Fruit fly (Drosophila melanogaster) whole organism, embryonic: ENCODE measurements around the gene KP78b.

ENCODE experiments used
- Adf1 ChIP-seq: fragments of 200-800 bp; sonication (Bioruptor generic); IDR thresholded peaks from 2 replicates; pipeline ENCODE4 v1.3.6; 2022; ENCODE audit warnings: missing biosample characterization, missing genetic modification characterization
- Aef1 ChIP-seq: fragments of 200-800 bp; sonication (Bioruptor generic); IDR thresholded peaks from 3 replicates; pipeline ENCODE4 v1.3.6; 2022; ENCODE audit warnings: missing biosample characterization, missing genetic modification characterization
- Awh ChIP-seq: fragments of 200-800 bp; sonication (Bioruptor generic); IDR thresholded peaks from 2 replicates; pipeline ENCODE4, ENCODE4 v1.3.6; 2022; ENCODE audit warnings: missing biosample characterization, missing genetic modification characterization
- CG11456 ChIP-seq: fragments of 200-800 bp; sonication (Bioruptor generic); IDR thresholded peaks from 3 replicates; pipeline ENCODE4 v1.3.6; 2022; ENCODE audit warnings: missing biosample characterization, missing genetic modification characterization
- CG12071 ChIP-seq: fragments of 200-800 bp; sonication (Bioruptor generic); optimal IDR thresholded peaks from 3 replicates; lab custom pipeline; 2018; ENCODE audit warnings: missing biosample characterization, mild to moderate bottlenecking, missing genetic modification characterization
- CG12104 ChIP-seq: fragments of 200-800 bp; sonication (Bioruptor generic); optimal IDR thresholded peaks from 3 replicates; lab custom pipeline; 2016; ENCODE audit warnings: missing biosample characterization, missing genetic modification characterization
- CG14667 ChIP-seq: fragments of 200-800 bp; sonication (Bioruptor generic); IDR thresholded peaks from 2 replicates; pipeline ENCODE4 v1.3.6; 2022; ENCODE audit warnings: missing biosample characterization, missing genetic modification characterization
- CG16779 ChIP-seq: fragments of 200-800 bp; sonication (Bioruptor generic); IDR thresholded peaks from 2 replicates; pipeline ENCODE4 v1.3.6; 2022; ENCODE audit warnings: missing biosample characterization, missing genetic modification characterization
- CG17359 ChIP-seq: fragments of 200-800 bp; sonication (Bioruptor generic); optimal IDR thresholded peaks from 3 replicates; lab custom pipeline; 2018; ENCODE audit warnings: missing biosample characterization, mild to moderate bottlenecking, missing genetic modification characterization, moderate library complexity
- CG17829 ChIP-seq: fragments of 200-800 bp; optimal IDR thresholded peaks from 2 replicates; lab custom pipeline; 2019; ENCODE audit warnings: missing biosample characterization, mild to moderate bottlenecking, missing genetic modification characterization, moderate library complexity
- CG2116 ChIP-seq: fragments of 200-800 bp; sonication (Bioruptor generic); optimal IDR thresholded peaks from 3 replicates; lab custom pipeline; 2018; ENCODE audit warnings: missing biosample characterization, mild to moderate bottlenecking, missing genetic modification characterization
- CG31224 ChIP-seq: fragments of 200-800 bp; sonication (Bioruptor generic); IDR thresholded peaks from 2 replicates; pipeline ENCODE4 v1.3.6; 2022; ENCODE audit warnings: missing biosample characterization, missing genetic modification characterization
- CG4282 ChIP-seq: fragments of 200-800 bp; sonication (Bioruptor generic); optimal IDR thresholded peaks from 2 replicates; lab custom pipeline; 2016; ENCODE audit warnings: missing biosample characterization, missing genetic modification characterization
- CG4360 ChIP-seq: fragments of 200-800 bp; sonication (Bioruptor generic); IDR thresholded peaks from 2 replicates; pipeline ENCODE4 v1.3.6; 2022; ENCODE audit warnings: missing biosample characterization, missing genetic modification characterization
- CG4617 ChIP-seq: fragments of 200-800 bp; sonication (Bioruptor generic); optimal IDR thresholded peaks from 3 replicates; lab custom pipeline; 2016; ENCODE audit warnings: missing biosample characterization, missing genetic modification characterization, borderline replicate concordance
- CG7556 ChIP-seq: fragments of 200-800 bp; sonication (Bioruptor generic); optimal IDR thresholded peaks from 2 replicates; lab custom pipeline; 2017; ENCODE audit warnings: missing biosample characterization, mild to moderate bottlenecking, missing genetic modification characterization
- CG8388 ChIP-seq: fragments of 200-800 bp; sonication (Bioruptor generic); optimal IDR thresholded peaks from 2 replicates; lab custom pipeline; 2019; ENCODE audit warnings: missing biosample characterization, mild to moderate bottlenecking, missing genetic modification characterization, moderate library complexity
- Dbx ChIP-seq: fragments of 200-800 bp; sonication (Bioruptor generic); IDR thresholded peaks from 3 replicates; pipeline ENCODE4 v1.3.6; 2022; ENCODE audit warnings: missing biosample characterization, missing genetic modification characterization
- Deaf1 ChIP-seq: fragments of 200-800 bp; optimal IDR thresholded peaks from 3 replicates; lab custom pipeline; 2019; ENCODE audit warnings: missing biosample characterization, mild to moderate bottlenecking, missing genetic modification characterization, moderate library complexity
- Dp ChIP-seq: fragments of 200-800 bp; sonication (Bioruptor generic); optimal IDR thresholded peaks from 2 replicates; lab custom pipeline; 2018; ENCODE audit warnings: missing biosample characterization, mild to moderate bottlenecking, missing genetic modification characterization, moderate library complexity
- Nf-YB ChIP-seq: fragments of 200-800 bp; sonication (Bioruptor generic); optimal IDR thresholded peaks from 3 replicates; lab custom pipeline; 2019; ENCODE audit warnings: missing biosample characterization, mild to moderate bottlenecking, missing genetic modification characterization, moderate library complexity
- Nf-YC ChIP-seq: fragments of 200-800 bp; optimal IDR thresholded peaks from 3 replicates; lab custom pipeline; 2019; ENCODE audit warnings: missing biosample characterization, mild to moderate bottlenecking, missing genetic modification characterization, moderate library complexity
- Ssrp ChIP-seq: fragments of 200-800 bp; sonication (Bioruptor generic); optimal IDR thresholded peaks from 2 replicates; lab custom pipeline; 2018; ENCODE audit warnings: missing biosample characterization, mild to moderate bottlenecking, missing genetic modification characterization, moderate library complexity
- Tbp ChIP-seq: fragments of >200 bp; optimal IDR thresholded peaks from 2 replicates; lab custom pipeline; 2018; ENCODE audit warnings: missing biosample characterization, missing genetic modification characterization
- ara ChIP-seq: fragments of 200-800 bp; sonication (Bioruptor generic); IDR thresholded peaks from 2 replicates; pipeline ENCODE4 v1.3.6; 2022; ENCODE audit warnings: missing biosample characterization, missing genetic modification characterization
- cas ChIP-seq: fragments of 200-800 bp; sonication (Bioruptor generic); IDR thresholded peaks from 2 replicates; pipeline ENCODE4 v1.3.6; 2022; ENCODE audit warnings: missing biosample characterization, missing genetic modification characterization
- cg ChIP-seq: fragments of 200-800 bp; sonication (Bioruptor generic); optimal IDR thresholded peaks from 3 replicates; lab custom pipeline; 2019; ENCODE audit warnings: missing biosample characterization, mild to moderate bottlenecking, missing genetic modification characterization, moderate library complexity
- ftz-f1 ChIP-seq: fragments of 200-800 bp; sonication (Bioruptor generic); optimal IDR thresholded peaks from 2 replicates; lab custom pipeline; 2016; ENCODE audit warnings: missing biosample characterization, missing genetic modification characterization
- gce ChIP-seq: fragments of 200-800 bp; sonication (Bioruptor generic); IDR thresholded peaks from 3 replicates; pipeline ENCODE4 v1.3.6; 2022; ENCODE audit warnings: missing biosample characterization, missing genetic modification characterization
- hb ChIP-seq: fragments of 200-800 bp; sonication (Bioruptor generic); IDR thresholded peaks from 3 replicates; pipeline ENCODE4 v1.3.6; 2022; ENCODE audit warnings: missing biosample characterization, missing genetic modification characterization; ENCODE audit not compliant: partially characterized antibody
- her ChIP-seq: fragments of 200-800 bp; sonication (Bioruptor generic); optimal IDR thresholded peaks from 2 replicates; lab custom pipeline; 2016; ENCODE audit warnings: missing biosample characterization, missing genetic modification characterization
- mam ChIP-seq: fragments of 200-800 bp; sonication (Bioruptor generic); optimal IDR thresholded peaks from 3 replicates; lab custom pipeline; 2016; ENCODE audit warnings: missing biosample characterization, missing genetic modification characterization
- oc ChIP-seq: fragments of 200-800 bp; sonication (Bioruptor generic); optimal IDR thresholded peaks from 2 replicates; lab custom pipeline; 2018; ENCODE audit warnings: missing biosample characterization, mild to moderate bottlenecking, missing genetic modification characterization, moderate library complexity
- pb ChIP-seq: fragments of 200-800 bp; sonication (Bioruptor generic); optimal IDR thresholded peaks from 3 replicates; lab custom pipeline; 2016; ENCODE audit warnings: missing biosample characterization, missing genetic modification characterization
- scrt ChIP-seq: fragments of 200-800 bp; sonication (Bioruptor generic); optimal IDR thresholded peaks from 2 replicates; lab custom pipeline; 2018; ENCODE audit warnings: missing biosample characterization, mild to moderate bottlenecking, missing genetic modification characterization, moderate library complexity
- tll ChIP-seq, 2 experiments: fragments of 200-800 bp in 1 of 2; fragments of >200 bp in 1 of 2; sonication (Bioruptor generic) in 1 of 2; optimal IDR thresholded peaks; 2 replicates each; lab custom pipeline; 2017 to 2019; ENCODE audit warnings: missing biosample characterization in 2 of 2, missing genetic modification characterization in 2 of 2, mild to moderate bottlenecking in 1 of 2, moderate library complexity in 1 of 2
- ttk ChIP-seq: fragments of 200-800 bp; sonication (Bioruptor generic); IDR thresholded peaks from 2 replicates; pipeline ENCODE4 v2.1.2; 2022; ENCODE audit warnings: missing biosample characterization, missing genetic modification characterization
- twi ChIP-seq: fragments of 200-800 bp; optimal IDR thresholded peaks from 2 replicates; lab custom pipeline; 2019; ENCODE audit warnings: missing biosample characterization, mild to moderate bottlenecking, missing genetic modification characterization, moderate library complexity
- usp ChIP-seq: fragments of >200 bp; optimal IDR thresholded peaks from 2 replicates; lab custom pipeline; 2017; ENCODE audit warnings: missing biosample characterization, missing genetic modification characterization
- zen2 ChIP-seq: fragments of 200-800 bp; sonication (Bioruptor generic); IDR thresholded peaks from 3 replicates; pipeline ENCODE4 v1.3.6; 2022; ENCODE audit warnings: missing biosample characterization, missing genetic modification characterization; ENCODE audit not compliant: partially characterized antibody

KP78b gene

DNA sequence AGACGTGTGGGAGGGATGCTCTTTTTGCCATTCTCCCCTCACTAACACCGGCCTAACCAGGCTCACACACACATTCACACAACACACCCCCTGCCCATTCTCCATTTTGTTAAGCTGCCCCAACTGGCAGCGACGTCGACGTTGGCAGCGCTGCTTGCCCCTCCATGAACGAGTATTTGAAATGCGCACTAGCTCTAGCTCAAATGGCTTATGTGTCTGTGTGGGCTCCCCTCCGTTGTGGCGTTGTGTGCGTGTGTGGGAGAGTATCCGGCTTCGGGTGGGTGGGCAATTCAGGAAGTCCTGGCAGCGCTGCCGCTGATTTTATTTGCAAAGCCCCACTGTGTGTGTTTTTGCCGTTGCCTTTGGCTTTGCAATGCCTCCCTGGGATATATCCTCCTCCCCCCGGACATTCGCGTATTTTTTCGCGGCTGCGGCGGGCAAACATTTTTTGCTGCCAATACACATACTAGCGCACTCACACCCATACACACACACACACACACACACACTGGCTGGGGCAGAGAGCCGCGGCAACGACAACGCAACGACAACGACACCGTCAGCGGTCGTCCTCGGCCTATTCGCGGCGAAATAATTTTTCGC is 18.6 kb downstream of the KP78b start:
- TF ChIP-seq pb (GFP tag; lab: Kevin White, UChicago), result no peak
- TF ChIP-seq tll (GFP tag; optimal IDR thresholded peaks at IDR 0.05; lab: Kevin White, UChicago), result no peak
- no peak for TF ChIP-seq Dp
- no peak for TF ChIP-seq Awh (GFP tag; lab: Robert Waterston, UW)
- peak; percentile 79 for TF ChIP-seq Deaf1 (tag; lab: Kevin White, UChicago)
- TF ChIP-seq usp (GFP tag; lab: Kevin White, UChicago), result no peak
- TF ChIP-seq CG17829 (tag; lab: Kevin White, UChicago), result no peak
- TF ChIP-seq Ssrp (tag; lab: Kevin White, UChicago), result no peak
- peak; percentile 93 for TF ChIP-seq Adf1
- TF ChIP-seq cg (GFP tag; lab: Kevin White, UChicago), result peak; percentile 30
- peak; percentile 39 for TF ChIP-seq Nf-YB (GFP tag; lab: Kevin White, UChicago)
- TF ChIP-seq ftz-f1 (GFP tag; lab: Kevin White, UChicago), result no peak
- TF ChIP-seq mam (GFP tag; lab: Kevin White, UChicago), result no peak
- TF ChIP-seq her, result no peak
- no peak for TF ChIP-seq CG12071
- TF ChIP-seq Nf-YC (tag; lab: Kevin White, UChicago), result peak; percentile 82
- no peak for TF ChIP-seq Dbx (GFP tag; lab: Robert Waterston, UW)
- TF ChIP-seq oc (tag; lab: Kevin White, UChicago), result no peak
- 0 out of 3 replicates have a peak, but pooled peaks have one; percentile 9 for TF ChIP-seq CG11456 (GFP tag; lab: Robert Waterston, UW)

DNA sequence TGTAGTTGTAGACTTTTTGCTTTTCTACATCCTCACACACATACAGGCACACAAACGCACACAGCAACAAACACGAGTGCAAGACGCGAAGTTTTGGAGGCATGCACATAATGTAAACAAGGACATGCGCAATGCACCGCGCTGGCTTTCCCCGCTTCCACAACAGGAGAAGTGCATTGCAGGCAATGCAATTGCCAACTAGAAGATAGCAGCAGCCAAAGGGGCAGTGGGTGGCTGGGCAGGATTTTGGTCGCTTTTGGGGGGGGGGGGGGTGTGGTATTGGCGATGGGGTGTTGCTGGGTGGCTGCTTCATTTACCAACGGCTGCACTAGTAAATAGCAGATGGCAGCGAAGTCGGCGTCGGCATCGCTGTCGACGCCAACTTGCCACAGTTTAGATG is 22.2 kb downstream of the KP78b start:
- TF ChIP-seq CG14667 (GFP tag; lab: Robert Waterston, UW), result no peak
- TF ChIP-seq CG16779 (GFP tag; lab: Robert Waterston, UW), result no peak
- TF ChIP-seq zen2 (GFP tag; lab: Robert Waterston, UW), result no peak
- TF ChIP-seq CG4360 (GFP tag; lab: Robert Waterston, UW), result no peak
- no peak for TF ChIP-seq CG12104
- no peak for TF ChIP-seq ttk
- TF ChIP-seq hb (GFP tag; lab: Robert Waterston, UW), result no peak
- TF ChIP-seq cg (GFP tag; lab: Kevin White, UChicago), result no peak
- TF ChIP-seq CG7556 (GFP tag; lab: Kevin White, UChicago), result no peak
- no peak for TF ChIP-seq CG31224 (GFP tag; lab: Robert Waterston, UW)
- no peak for TF ChIP-seq Aef1 (GFP tag; lab: Robert Waterston, UW)
- no peak for TF ChIP-seq CG17359 (tag; lab: Kevin White, UChicago)
- no peak for TF ChIP-seq CG4617 (GFP tag; lab: Kevin White, UChicago)
- no peak for TF ChIP-seq ara
- TF ChIP-seq twi, result no peak

DNA sequence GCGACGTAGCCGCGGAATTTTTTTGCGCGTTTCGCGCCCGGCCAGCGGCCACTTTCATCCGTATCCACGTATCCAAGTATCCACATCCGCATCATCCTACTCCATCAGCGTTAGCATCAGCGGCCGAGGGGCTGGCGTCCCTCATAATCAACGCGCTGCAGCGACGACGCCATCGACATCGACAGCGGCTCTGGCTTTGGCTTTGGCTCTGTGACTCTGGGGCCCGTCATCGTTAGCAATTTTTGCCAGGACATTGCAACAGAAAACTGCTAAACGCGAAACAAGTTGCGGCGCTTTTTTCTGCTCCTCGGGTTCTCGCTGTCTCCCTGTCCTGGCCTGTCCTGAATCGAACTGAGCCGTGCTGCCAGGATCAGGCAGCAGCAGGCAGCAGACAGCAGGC is 24.8 kb downstream of the KP78b start, which contains the start of gene pros:
Gene pros, plus strand, starts transcription at position 301 of the 400 bp plus-strand sequence.
- TF ChIP-seq twi, result no peak
- no peak for TF ChIP-seq Tbp (GFP tag; lab: Kevin White, UChicago)
- no peak for TF ChIP-seq gce (GFP tag; lab: Robert Waterston, UW)
- TF ChIP-seq CG2116 (GFP tag; lab: Kevin White, UChicago), result no peak
- no peak for TF ChIP-seq CG8388
- TF ChIP-seq CG4282 (GFP tag; lab: Kevin White, UChicago), result no peak
- TF ChIP-seq cas, result no peak
- no peak for TF ChIP-seq scrt (GFP tag; lab: Kevin White, UChicago)
- TF ChIP-seq, all 482 proteins: peak for 0
